Fruit fly (Drosophila melanogaster) whole organism, embryonic: ENCODE measurements around the gene CG1632.

Source experiments
- Abd-B ChIP-seq: fragments of 200-800 bp; sonication (Bioruptor generic); optimal IDR thresholded peaks from 2 replicates; lab custom pipeline; 2018; ENCODE audit warnings: missing biosample characterization, mild to moderate bottlenecking, missing genetic modification characterization, moderate library complexity
- Bteb2 ChIP-seq: fragments of 200-800 bp; sonication (Bioruptor generic); optimal IDR thresholded peaks from 2 replicates; lab custom pipeline; 2016; ENCODE audit warnings: missing biosample characterization, missing genetic modification characterization
- CG12236 ChIP-seq: fragments of 200-800 bp; sonication (Bioruptor generic); optimal IDR thresholded peaks from 2 replicates; lab custom pipeline; 2016; ENCODE audit warnings: missing biosample characterization, missing genetic modification characterization
- CG15269 ChIP-seq: fragments of 200-800 bp; sonication (Bioruptor generic); optimal IDR thresholded peaks from 2 replicates; lab custom pipeline; 2018; ENCODE audit warnings: missing biosample characterization, mild to moderate bottlenecking, missing genetic modification characterization, moderate library complexity
- CG16815 ChIP-seq: fragments of 200-800 bp; sonication (Bioruptor generic); optimal IDR thresholded peaks from 3 replicates; lab custom pipeline; 2017; ENCODE audit warnings: missing biosample characterization, mild to moderate bottlenecking, missing genetic modification characterization
- CG2712 ChIP-seq: fragments of 200-800 bp; optimal IDR thresholded peaks from 3 replicates; lab custom pipeline; 2019; ENCODE audit warnings: missing biosample characterization, mild to moderate bottlenecking, missing genetic modification characterization, moderate library complexity
- CG30403 ChIP-seq: fragments of 200-800 bp; sonication (Bioruptor generic); optimal IDR thresholded peaks from 3 replicates; lab custom pipeline; 2016; ENCODE audit warnings: missing biosample characterization, missing genetic modification characterization
- CG30431 ChIP-seq: fragments of 200-800 bp; sonication (Bioruptor generic); optimal IDR thresholded peaks from 2 replicates; lab custom pipeline; 2017; ENCODE audit warnings: missing biosample characterization, missing genetic modification characterization
- CG31365 ChIP-seq: fragments of 200-800 bp; sonication (Bioruptor generic); optimal IDR thresholded peaks from 2 replicates; lab custom pipeline; 2018; ENCODE audit warnings: missing biosample characterization, mild to moderate bottlenecking, missing genetic modification characterization
- CG3163 ChIP-seq: fragments of 200-800 bp; sonication (Bioruptor generic); optimal IDR thresholded peaks from 3 replicates; lab custom pipeline; 2016; ENCODE audit warnings: missing biosample characterization, missing genetic modification characterization
- CG34376 ChIP-seq: fragments of 200-800 bp; sonication (Bioruptor generic); optimal IDR thresholded peaks from 2 replicates; lab custom pipeline; 2018; ENCODE audit warnings: missing biosample characterization, mild to moderate bottlenecking, missing genetic modification characterization
- CG4424 ChIP-seq: fragments of 200-800 bp; sonication (Bioruptor generic); optimal IDR thresholded peaks from 3 replicates; lab custom pipeline; 2016; ENCODE audit warnings: missing biosample characterization, missing genetic modification characterization
- CG4730 ChIP-seq: fragments of 200-800 bp; sonication (Bioruptor generic); IDR thresholded peaks from 2 replicates; pipeline ENCODE4 v1.3.6; 2022; ENCODE audit warnings: missing biosample characterization, missing genetic modification characterization
- CG7786 ChIP-seq: fragments of 200-800 bp; sonication (Bioruptor generic); optimal IDR thresholded peaks from 2 replicates; lab custom pipeline; 2016; ENCODE audit warnings: missing biosample characterization, missing genetic modification characterization
- CG7928 ChIP-seq: fragments of 200-800 bp; sonication (Bioruptor generic); optimal IDR thresholded peaks from 2 replicates; lab custom pipeline; 2017; ENCODE audit warnings: missing biosample characterization, mild to moderate bottlenecking, missing genetic modification characterization
- CG8089 ChIP-seq: fragments of 200-800 bp; sonication (Bioruptor generic); optimal IDR thresholded peaks from 3 replicates; lab custom pipeline; 2016; ENCODE audit warnings: missing biosample characterization, missing genetic modification characterization
- CG8359 ChIP-seq: fragments of 200-800 bp; sonication (Bioruptor generic); optimal IDR thresholded peaks from 2 replicates; lab custom pipeline; 2017; ENCODE audit warnings: missing biosample characterization, mild to moderate bottlenecking, missing genetic modification characterization, borderline replicate concordance
- CHES-1-like ChIP-seq: fragments of 200-800 bp; sonication (Bioruptor generic); optimal IDR thresholded peaks from 2 replicates; lab custom pipeline; 2016; ENCODE audit warnings: missing biosample characterization, missing genetic modification characterization
- CTCF ChIP-seq: fragments of 200-800 bp; sonication (Bioruptor generic); optimal IDR thresholded peaks from 2 replicates; lab custom pipeline; 2017; ENCODE audit warnings: missing biosample characterization, mild to moderate bottlenecking, missing genetic modification characterization, moderate library complexity
- CrebB ChIP-seq: fragments of 200-800 bp; sonication (Bioruptor generic); optimal IDR thresholded peaks from 3 replicates; lab custom pipeline; 2018; ENCODE audit warnings: missing biosample characterization, mild to moderate bottlenecking, missing genetic modification characterization
- D ChIP-seq, 2 experiments: fragments of 200-800 bp in 1 of 2; fragments of >200 bp in 1 of 2; sonication (Bioruptor generic) in 1 of 2; optimal IDR thresholded peaks; 2 replicates in 1 of 2; 3 replicates in 1 of 2; lab custom pipeline; 2017; ENCODE audit warnings: mild to moderate bottlenecking in 1 of 2, missing biosample characterization in 1 of 2, missing genetic modification characterization in 1 of 2, missing genetic modification reagents in 1 of 2
- Dfd ChIP-seq, 2 experiments: fragments of >200 bp; optimal IDR thresholded peaks; 2 replicates each; lab custom pipeline; 2017; ENCODE audit warnings: missing biosample characterization in 2 of 2, missing genetic modification characterization in 2 of 2
- Dp ChIP-seq: fragments of 200-800 bp; sonication (Bioruptor generic); optimal IDR thresholded peaks from 2 replicates; lab custom pipeline; 2018; ENCODE audit warnings: missing biosample characterization, mild to moderate bottlenecking, missing genetic modification characterization, moderate library complexity
- Dref ChIP-seq: fragments of 200-800 bp; sonication (Bioruptor generic); IDR thresholded peaks from 2 replicates; pipeline ENCODE4 v1.3.6; 2022; ENCODE audit warnings: missing biosample characterization, missing genetic modification characterization
- Drgx ChIP-seq: fragments of 200-800 bp; sonication (Bioruptor generic); IDR thresholded peaks from 2 replicates; pipeline ENCODE4 v1.3.6; 2022; ENCODE audit warnings: missing biosample characterization, missing genetic modification characterization
- HLH3B ChIP-seq: fragments of 200-800 bp; sonication (Bioruptor generic); IDR thresholded peaks from 2 replicates; pipeline ENCODE4 v1.3.6; 2022; ENCODE audit warnings: missing biosample characterization, missing genetic modification characterization
- HLH54F ChIP-seq: fragments of 200-800 bp; sonication (Bioruptor generic); optimal IDR thresholded peaks from 3 replicates; lab custom pipeline; 2016; ENCODE audit warnings: missing biosample characterization, missing genetic modification characterization
- Hmx ChIP-seq: fragments of 200-800 bp; sonication (Bioruptor generic); optimal IDR thresholded peaks from 2 replicates; lab custom pipeline; 2016; ENCODE audit warnings: missing biosample characterization, missing genetic modification characterization
- Max ChIP-seq: fragments of 200-800 bp; sonication (Bioruptor generic); optimal IDR thresholded peaks from 2 replicates; lab custom pipeline; 2016; ENCODE audit warnings: missing biosample characterization, mild to moderate bottlenecking, missing genetic modification characterization
- Sin3A ChIP-seq: fragments of >200 bp; optimal IDR thresholded peaks from 2 replicates; lab custom pipeline; 2018
- cad ChIP-seq: fragments of >200 bp; optimal IDR thresholded peaks from 2 replicates; lab custom pipeline; 2017; ENCODE audit warnings: missing biosample characterization, missing genetic modification characterization
- chinmo ChIP-seq: fragments of 200-800 bp; sonication (Bioruptor generic); IDR thresholded peaks from 4 replicates; pipeline ENCODE4 v1.3.6; 2022; ENCODE audit warnings: missing biosample characterization, missing genetic modification characterization; ENCODE audit not compliant: partially characterized antibody
- dpn ChIP-seq, 2 experiments: fragments of 200-800 bp; sonication (Bioruptor generic); optimal IDR thresholded peaks; 3 replicates each; lab custom pipeline; 2016; ENCODE audit warnings: missing biosample characterization in 2 of 2, missing genetic modification characterization in 2 of 2
- en ChIP-seq: fragments of 200-800 bp; sonication (Bioruptor generic); optimal IDR thresholded peaks from 2 replicates; lab custom pipeline; 2016; ENCODE audit warnings: missing biosample characterization, missing genetic modification characterization
- esg ChIP-seq: fragments of 200-800 bp; sonication (Bioruptor generic); conservative IDR thresholded peaks from 2 replicates; pipeline ENCODE4 v1.3.6; 2022; ENCODE audit warnings: missing biosample characterization, missing genetic modification characterization
- eve ChIP-seq, 2 experiments: fragments of >200 bp; optimal IDR thresholded peaks; 2 replicates each; lab custom pipeline; 2017; ENCODE audit warnings: missing biosample characterization in 2 of 2, missing genetic modification characterization in 2 of 2
- fd102C ChIP-seq: fragments of 200-800 bp; sonication (Bioruptor generic); optimal IDR thresholded peaks from 2 replicates; lab custom pipeline; 2018; ENCODE audit warnings: missing biosample characterization, mild to moderate bottlenecking, missing genetic modification characterization, moderate library complexity
- gce ChIP-seq: fragments of 200-800 bp; sonication (Bioruptor generic); IDR thresholded peaks from 3 replicates; pipeline ENCODE4 v1.3.6; 2022; ENCODE audit warnings: missing biosample characterization, missing genetic modification characterization
- lilli ChIP-seq: fragments of 200-800 bp; sonication (Bioruptor generic); optimal IDR thresholded peaks from 3 replicates; lab custom pipeline; 2016; ENCODE audit warnings: missing biosample characterization, missing genetic modification characterization
- lola ChIP-seq, 3 experiments: fragments of >200 bp in 2 of 3; fragments of 200-800 bp in 1 of 3; sonication (Bioruptor generic) in 1 of 3; optimal IDR thresholded peaks; 2 replicates each; lab custom pipeline; 2017 to 2019; ENCODE audit warnings: missing biosample characterization in 3 of 3, missing genetic modification characterization in 3 of 3, mild to moderate bottlenecking in 1 of 3, moderate library complexity in 1 of 3
- maf-S ChIP-seq: fragments of 200-800 bp; sonication (Bioruptor generic); optimal IDR thresholded peaks from 2 replicates; lab custom pipeline; 2016; ENCODE audit warnings: missing biosample characterization, missing genetic modification characterization
- mirr ChIP-seq: fragments of 200-800 bp; sonication (Bioruptor generic); optimal IDR thresholded peaks from 3 replicates; lab custom pipeline; 2018; ENCODE audit warnings: missing biosample characterization, mild to moderate bottlenecking, missing genetic modification characterization
- phol ChIP-seq: fragments of 200-800 bp; sonication (Bioruptor generic); optimal IDR thresholded peaks from 3 replicates; lab custom pipeline; 2018; ENCODE audit warnings: missing biosample characterization, mild to moderate bottlenecking, missing genetic modification characterization, moderate library complexity
- ro ChIP-seq: fragments of 200-800 bp; sonication (Bioruptor generic); IDR thresholded peaks from 2 replicates; pipeline ENCODE4 v1.3.6; 2022; ENCODE audit warnings: missing biosample characterization, missing genetic modification characterization
- sd ChIP-seq: fragments of 200-800 bp; sonication (Bioruptor generic); optimal IDR thresholded peaks from 3 replicates; lab custom pipeline; 2018; ENCODE audit warnings: missing biosample characterization, mild to moderate bottlenecking, missing genetic modification characterization, moderate library complexity
- slp2 ChIP-seq: fragments of 200-800 bp; sonication (Bioruptor generic); optimal IDR thresholded peaks from 2 replicates; lab custom pipeline; 2016; ENCODE audit warnings: missing biosample characterization, missing genetic modification characterization
- tna ChIP-seq: fragments of 200-800 bp; sonication (Bioruptor generic); IDR thresholded peaks from 2 replicates; pipeline ENCODE4 v1.3.6; 2022; ENCODE audit warnings: missing biosample characterization, missing genetic modification characterization; ENCODE audit not compliant: partially characterized antibody
- trh ChIP-seq: fragments of 200-800 bp; sonication (Bioruptor generic); optimal IDR thresholded peaks from 2 replicates; lab custom pipeline; 2016; ENCODE audit warnings: missing biosample characterization, missing genetic modification characterization
- usp ChIP-seq: fragments of >200 bp; optimal IDR thresholded peaks from 2 replicates; lab custom pipeline; 2017; ENCODE audit warnings: missing biosample characterization, missing genetic modification characterization
- wor ChIP-seq: fragments of 200-800 bp; sonication (Bioruptor generic); IDR thresholded peaks from 2 replicates; pipeline ENCODE4 v1.3.6; 2022; ENCODE audit warnings: missing biosample characterization, missing genetic modification characterization

The CG1632 gene

dm6 chrX:8229918-8230699, 22.4 kb upstream of the CG1632 start (continued):
- TF ChIP-seq CG4424 (GFP tag; lab: Kevin White, UChicago) (peak; percentile 22), eve (GFP tag; optimal IDR thresholded peaks at IDR 0.05; lab: Kevin White, UChicago) (no peak), Dfd (GFP tag; optimal IDR thresholded peaks at IDR 0.05; lab: Kevin White, UChicago) (no peak), sd (tag; lab: Kevin White, UChicago) (peak; percentile 17), gce (0 out of 3 replicates have a peak, but pooled peaks have one; percentile 17), CHES-1-like (GFP tag; lab: Kevin White, UChicago) (peak; percentile 24), Bteb2 (GFP tag; lab: Kevin White, UChicago) (no peak), Sin3A (lab: Kevin White, UChicago) (no peak), ro (GFP tag; lab: Robert Waterston, UW) (no peak), esg (GFP tag; lab: Robert Waterston, UW) (no peak), tna (no peak), CG8089 (GFP tag; lab: Kevin White, UChicago) (peak; percentile 41), lilli (GFP tag; lab: Kevin White, UChicago) (peak; percentile 27), slp2 (GFP tag; lab: Kevin White, UChicago) (peak; percentile 8), CG31365 (tag; lab: Kevin White, UChicago) (peak; percentile 59), HLH3B (peak; percentile 48; the same call in 1 of the 2 replicates), CG34376 (GFP tag; lab: Kevin White, UChicago) (peak; percentile 59), CG30431 (GFP tag; lab: Kevin White, UChicago) (peak; percentile 34), CG16815 (no peak), HLH54F (GFP tag; lab: Kevin White, UChicago) (no peak), Dp (GFP tag; lab: Kevin White, UChicago) (no peak), mirr (GFP tag; lab: Kevin White, UChicago) (peak; percentile 72), CTCF (GFP tag; lab: Kevin White, UChicago) (peak; percentile 15), CG15269 (tag; lab: Kevin White, UChicago) (peak; percentile 0), en (GFP tag; lab: Kevin White, UChicago) (peak; percentile 29), usp (GFP tag; lab: Kevin White, UChicago) (no peak), dpn (GFP tag; optimal IDR thresholded peaks at IDR 0.05; lab: Kevin White, UChicago) (peak; percentile 12 to 19), Max (GFP tag; lab: Kevin White, UChicago) (peak; percentile 19), CrebB (tag; lab: Kevin White, UChicago) (peak; percentile 44), wor (GFP tag; lab: Robert Waterston, UW) (no peak), cad (GFP tag; lab: Kevin White, UChicago) (no peak), phol (no peak), Hmx (GFP tag; lab: Kevin White, UChicago) (no peak), lola (GFP tag; optimal IDR thresholded peaks at IDR 0.05; lab: Kevin White, UChicago) (peak in 1 of 3 experiments; percentile 45), CG2712 (tag; lab: Kevin White, UChicago) (peak; percentile 24), Dref (GFP tag; lab: Robert Waterston, UW) (no peak), CG4730 (GFP tag; lab: Robert Waterston, UW) (no peak), Abd-B (GFP tag; lab: Kevin White, UChicago) (no peak), CG8359 (peak; percentile 56), CG3163 (GFP tag; lab: Kevin White, UChicago) (peak; percentile 5), Drgx (no peak), maf-S (GFP tag; lab: Kevin White, UChicago) (peak; percentile 4), trh (GFP tag; lab: Kevin White, UChicago) (no peak), CG7786 (GFP tag; lab: Kevin White, UChicago) (peak; percentile 34), fd102C (GFP tag; lab: Kevin White, UChicago) (peak; percentile 58), chinmo (GFP tag; lab: Robert Waterston, UW) (0 out of 4 replicates have a peak, but pooled peaks have one; percentile 58), D (optimal IDR thresholded peaks at IDR 0.05; lab: Kevin White, UChicago) (no peak), D (GFP tag; optimal IDR thresholded peaks at IDR 0.05; lab: Kevin White, UChicago) (peak; percentile 75), CG30403 (GFP tag; lab: Kevin White, UChicago) (no peak), CG7928 (GFP tag; lab: Kevin White, UChicago) (peak; percentile 31), CG12236 (GFP tag; lab: Kevin White, UChicago) (peak; percentile 46)
